Worm (Caenorhabditis elegans): ENCODE data around the gene srbc-41.

- TF ChIP-seq nhr-25 (tag; optimal IDR thresholded peaks at IDR 0.05) (no peak), nhr-11 (tag; optimal IDR thresholded peaks at IDR 0.05) (no peak), unc-62 (GFP tag; optimal IDR thresholded peaks at IDR 0.05) (no peak), egl-27 (tag; optimal IDR thresholded peaks at IDR 0.05) (no peak), nhr-237 (tag; optimal IDR thresholded peaks at IDR 0.05) (no peak), blmp-1 (tag; optimal IDR thresholded peaks at IDR 0.05; ENCODE audit: insufficient read depth) (no peak), mdl-1 (tag; optimal IDR thresholded peaks at IDR 0.05) (no peak), nhr-12 (tag; optimal IDR thresholded peaks at IDR 0.05) (no peak), ama-1 (optimal IDR thresholded peaks at IDR 0.05) (no peak), lsy-2 (tag; optimal IDR thresholded peaks at IDR 0.05) (no peak), ztf-4 (tag; optimal IDR thresholded peaks at IDR 0.05) (no peak)
These were observed 27.7 kb downstream of the srbc-41 start, which contains the start of gene F16B4.6 for ce11 chrV:1586906-1587305.
